Worm (Caenorhabditis elegans) whole organism, late embryonic: Measurements from ENCODE around the gene EGAP2.1.

ENCODE experiments used
- F13H6.1 ChIP-seq: sonication (generic microtip); optimal IDR thresholded peaks from 2 replicates; lab custom pipeline; 2016; ENCODE audit warnings: missing genetic modification characterization, missing compliant biosample characterization
- T23F11.4 ChIP-seq: fragments of 200-800 bp; sonication (Bioruptor generic); optimal IDR thresholded peaks from 2 replicates; lab custom pipeline; 2018; ENCODE audit warnings: mild to moderate bottlenecking, missing genetic modification characterization, missing compliant biosample characterization
- Y22D7AL.16 ChIP-seq: sonication (generic microtip); optimal IDR thresholded peaks from 2 replicates; lab custom pipeline; 2016; ENCODE audit warnings: missing genetic modification characterization, missing compliant biosample characterization
- ahr-1 ChIP-seq: sonication (generic microtip); optimal IDR thresholded peaks from 2 replicates; lab custom pipeline; 2016; ENCODE audit warnings: missing genetic modification characterization, missing compliant biosample characterization
- ceh-14 ChIP-seq: sonication (generic microtip); optimal IDR thresholded peaks from 2 replicates; lab custom pipeline; 2016; ENCODE audit warnings: missing genotype, missing genetic modification characterization, missing compliant biosample characterization
- ceh-18 ChIP-seq: sonication (generic microtip); optimal IDR thresholded peaks from 2 replicates; lab custom pipeline; 2016; ENCODE audit warnings: missing genetic modification characterization, missing compliant biosample characterization
- ceh-2 ChIP-seq: sonication (generic microtip); optimal IDR thresholded peaks from 2 replicates; lab custom pipeline; 2016; ENCODE audit warnings: missing genotype, missing genetic modification characterization, missing compliant biosample characterization
- ceh-31 ChIP-seq: sonication (generic microtip); optimal IDR thresholded peaks from 2 replicates; lab custom pipeline; 2016; ENCODE audit warnings: missing genetic modification characterization, missing compliant biosample characterization
- ceh-34 ChIP-seq: sonication (generic microtip); optimal IDR thresholded peaks from 2 replicates; lab custom pipeline; 2016; ENCODE audit warnings: mild to moderate bottlenecking, missing genetic modification characterization, missing compliant biosample characterization
- ceh-48 ChIP-seq: sonication (generic microtip); optimal IDR thresholded peaks from 2 replicates; lab custom pipeline; 2016; ENCODE audit warnings: missing genetic modification characterization, inconsistent platforms, missing compliant biosample characterization
- ceh-9 ChIP-seq: sonication (generic microtip); optimal IDR thresholded peaks from 2 replicates; lab custom pipeline; 2016; ENCODE audit warnings: mild to moderate bottlenecking, missing genetic modification characterization, inconsistent platforms, missing compliant biosample characterization
- che-1 ChIP-seq: sonication (generic microtip); optimal IDR thresholded peaks from 2 replicates; lab custom pipeline; 2016; ENCODE audit warnings: mild to moderate bottlenecking, missing genetic modification characterization, missing compliant biosample characterization
- dve-1 ChIP-seq: sonication (generic microtip); optimal IDR thresholded peaks from 2 replicates; lab custom pipeline; 2017; ENCODE audit warnings: antibody characterized with exemption, mild to moderate bottlenecking, missing genetic modification characterization, missing compliant biosample characterization
- elt-2 ChIP-seq: sonication (generic microtip); optimal IDR thresholded peaks from 2 replicates; lab custom pipeline; 2016; ENCODE audit warnings: missing genetic modification reagents, missing genetic modification characterization, missing compliant biosample characterization
- elt-4 ChIP-seq: sonication (generic microtip); optimal IDR thresholded peaks from 2 replicates; lab custom pipeline; 2016; ENCODE audit warnings: missing genetic modification characterization, missing compliant biosample characterization
- eyg-1 ChIP-seq: sonication (generic microtip); optimal IDR thresholded peaks from 2 replicates; lab custom pipeline; 2016; ENCODE audit warnings: missing genotype, missing genetic modification characterization, missing compliant biosample characterization
- fkh-10 ChIP-seq: fragments of 150-350 bp; optimal IDR thresholded peaks from 2 replicates; lab custom pipeline; 2014; ENCODE audit warnings: missing biosample characterization, missing genetic modification reagents, missing genetic modification characterization
- gmeb-2 ChIP-seq: sonication (generic microtip); optimal IDR thresholded peaks from 2 replicates; lab custom pipeline; 2016; ENCODE audit warnings: missing genetic modification characterization, inconsistent platforms, missing compliant biosample characterization
- nfya-1 ChIP-seq: sonication (generic microtip); optimal IDR thresholded peaks from 2 replicates; lab custom pipeline; 2017; ENCODE audit warnings: missing genetic modification characterization, mild to moderate bottlenecking, missing compliant biosample characterization, antibody characterized with exemption, moderate library complexity
- nhr-11 ChIP-seq: fragments of 150-350 bp; optimal IDR thresholded peaks from 2 replicates; lab custom pipeline; 2014; ENCODE audit warnings: missing biosample characterization, missing genetic modification characterization
- nhr-232 ChIP-seq: sonication (generic microtip); optimal IDR thresholded peaks from 2 replicates; lab custom pipeline; 2016; ENCODE audit warnings: missing genetic modification characterization, missing compliant biosample characterization
- odd-2 ChIP-seq: sonication (generic microtip); optimal IDR thresholded peaks from 2 replicates; lab custom pipeline; 2017; ENCODE audit warnings: antibody characterized with exemption, mild to moderate bottlenecking, missing genetic modification characterization, missing compliant biosample characterization
- pha-2 ChIP-seq: sonication (generic microtip); optimal IDR thresholded peaks from 2 replicates; lab custom pipeline; 2017; ENCODE audit warnings: mild to moderate bottlenecking, missing genetic modification characterization, missing compliant biosample characterization
- pha-4 ChIP-seq: fragments of 150-350 bp; optimal IDR thresholded peaks from 2 replicates; lab custom pipeline; 2018; ENCODE audit warnings: missing biosample characterization, missing genetic modification reagents, missing genetic modification characterization
- pros-1 ChIP-seq: fragments of 150-350 bp; optimal IDR thresholded peaks from 2 replicates; lab custom pipeline; 2014; ENCODE audit warnings: missing biosample characterization, missing genetic modification reagents, missing genetic modification characterization
- ref-2 ChIP-seq: sonication (generic microtip); optimal IDR thresholded peaks from 2 replicates; lab custom pipeline; 2016; ENCODE audit warnings: missing genetic modification characterization, missing compliant biosample characterization
- sdc-2 ChIP-seq: sonication (generic microtip); optimal IDR thresholded peaks from 2 replicates; lab custom pipeline; 2016; ENCODE audit warnings: missing genotype, missing genetic modification characterization, missing compliant biosample characterization
- sox-4 ChIP-seq: sonication (generic microtip); optimal IDR thresholded peaks from 2 replicates; lab custom pipeline; 2017; ENCODE audit warnings: mild to moderate bottlenecking, missing genetic modification characterization, inconsistent platforms, missing compliant biosample characterization
- syd-9 ChIP-seq: sonication (generic microtip); optimal IDR thresholded peaks from 2 replicates; lab custom pipeline; 2016; ENCODE audit warnings: mild to moderate bottlenecking, missing genetic modification characterization, moderate library complexity, missing compliant biosample characterization
- tbx-2 ChIP-seq: sonication (generic microtip); optimal IDR thresholded peaks from 2 replicates; lab custom pipeline; 2016; ENCODE audit warnings: missing genetic modification characterization, missing compliant biosample characterization
- unc-42 ChIP-seq: sonication (generic microtip); optimal IDR thresholded peaks from 2 replicates; lab custom pipeline; 2016; ENCODE audit warnings: missing genotype, missing genetic modification characterization, missing compliant biosample characterization
- unc-55 ChIP-seq: sonication (generic microtip); optimal IDR thresholded peaks from 2 replicates; lab custom pipeline; 2017; ENCODE audit warnings: missing biosample characterization, missing genetic modification reagents, missing genetic modification characterization
- unc-86 ChIP-seq: sonication (generic microtip); optimal IDR thresholded peaks from 2 replicates; lab custom pipeline; 2016; ENCODE audit warnings: missing genetic modification characterization, missing compliant biosample characterization
- zip-5 ChIP-seq: sonication (generic microtip); optimal IDR thresholded peaks from 2 replicates; lab custom pipeline; 2016; ENCODE audit warnings: missing genetic modification characterization, missing compliant biosample characterization
- ztf-16 ChIP-seq: sonication (generic microtip); optimal IDR thresholded peaks from 2 replicates; lab custom pipeline; 2017; ENCODE audit warnings: missing genetic modification characterization, missing compliant biosample characterization

The EGAP2.1 gene

ce11 chrII:5225284-5225683 is 5.9 kb upstream of the EGAP2.1 start, which contains the start of gene dsh-1:
Gene dsh-1 (minus strand): TSS chrII:5225384.
- TF ChIP-seq gmeb-2 (tag; lab: Kevin White, UChicago) = no peak
- no peak for TF ChIP-seq ceh-9 (tag; lab: Kevin White, UChicago)
- TF ChIP-seq ceh-48 (tag; lab: Kevin White, UChicago) = no peak
- no peak for TF ChIP-seq sdc-2
- no peak for TF ChIP-seq ceh-14 (tag; lab: Kevin White, UChicago)
- TF ChIP-seq unc-42 (tag; lab: Kevin White, UChicago) = no peak
- no peak for TF ChIP-seq ref-2
- no peak for TF ChIP-seq pros-1 (tag; lab: Kevin White, UChicago)
- TF ChIP-seq ceh-18 (tag; lab: Kevin White, UChicago) = no peak
- TF ChIP-seq pha-2 (tag; lab: Kevin White, UChicago) = no peak
- no peak for TF ChIP-seq T23F11.4
- no peak for TF ChIP-seq syd-9 (tag; lab: Kevin White, UChicago)
- TF ChIP-seq nhr-11 = no peak
- no peak for TF ChIP-seq ceh-34 (tag; lab: Kevin White, UChicago)
- TF ChIP-seq ahr-1 (tag; lab: Kevin White, UChicago) = no peak
- no peak for TF ChIP-seq unc-86 (tag; lab: Kevin White, UChicago)

DNA sequence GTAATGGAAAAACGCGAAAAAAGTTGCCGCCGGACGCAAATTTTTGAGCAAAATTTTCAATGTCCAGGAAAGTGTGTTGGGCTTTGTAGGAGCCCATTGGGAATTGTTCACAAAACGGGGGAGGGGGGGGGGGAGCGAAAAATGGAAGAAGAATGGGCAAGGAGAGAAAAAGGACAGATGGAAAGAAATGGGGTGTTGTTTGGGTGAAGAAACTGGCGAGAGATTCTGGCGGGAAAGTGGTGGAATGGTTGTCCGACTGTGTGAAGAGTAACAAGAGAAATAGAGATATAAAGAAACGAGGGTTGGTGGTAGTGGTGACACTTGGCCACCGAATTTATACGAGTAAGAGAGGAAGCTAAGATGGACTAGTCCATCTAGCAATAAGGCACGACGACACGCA is 4.9 kb upstream of the EGAP2.1 start:
- TF ChIP-seq ceh-31 (tag; lab: Kevin White, UChicago) (peak; percentile 46), T23F11.4 (peak; percentile 23), tbx-2 (tag; lab: Kevin White, UChicago) (peak; percentile 23), elt-4 (tag; lab: Kevin White, UChicago) (no peak), unc-55 (peak; percentile 5), nfya-1 (tag; lab: Kevin White, UChicago) (peak; percentile 9)

ce11 chrII:5227768-5228167 is 3.4 kb upstream of the EGAP2.1 start:
- no peak for TF ChIP-seq zip-5 (tag; lab: Kevin White, UChicago)
- TF ChIP-seq unc-42 (tag; lab: Kevin White, UChicago) = peak; percentile 54
- no peak for TF ChIP-seq sox-4 (tag; lab: Kevin White, UChicago)
- TF ChIP-seq F13H6.1 (tag; lab: Kevin White, UChicago) = peak; percentile 30
- peak; percentile 70 for TF ChIP-seq ref-2
- TF ChIP-seq nhr-232 (tag; lab: Kevin White, UChicago) = no peak
- peak; percentile 26 for TF ChIP-seq unc-55
- no peak for TF ChIP-seq eyg-1 (tag; lab: Kevin White, UChicago)
- peak; percentile 39 for TF ChIP-seq dve-1 (tag; lab: Kevin White, UChicago)
- TF ChIP-seq nfya-1 (tag; lab: Kevin White, UChicago) = peak; percentile 34
- no peak for TF ChIP-seq pha-4 (tag; lab: Kevin White, UChicago)
- peak; percentile 91 for TF ChIP-seq elt-2 (tag; lab: Kevin White, UChicago)
- TF ChIP-seq ceh-34 (tag; lab: Kevin White, UChicago) = peak; percentile 12
- TF ChIP-seq unc-86 (tag; lab: Kevin White, UChicago) = no peak
- TF ChIP-seq ceh-2 (tag; lab: Kevin White, UChicago) = peak; percentile 61
- no peak for TF ChIP-seq ceh-48 (tag; lab: Kevin White, UChicago)
- TF ChIP-seq tbx-2 (tag; lab: Kevin White, UChicago) = peak; percentile 62
- TF ChIP-seq ceh-18 (tag; lab: Kevin White, UChicago) = peak; percentile 53

DNA sequence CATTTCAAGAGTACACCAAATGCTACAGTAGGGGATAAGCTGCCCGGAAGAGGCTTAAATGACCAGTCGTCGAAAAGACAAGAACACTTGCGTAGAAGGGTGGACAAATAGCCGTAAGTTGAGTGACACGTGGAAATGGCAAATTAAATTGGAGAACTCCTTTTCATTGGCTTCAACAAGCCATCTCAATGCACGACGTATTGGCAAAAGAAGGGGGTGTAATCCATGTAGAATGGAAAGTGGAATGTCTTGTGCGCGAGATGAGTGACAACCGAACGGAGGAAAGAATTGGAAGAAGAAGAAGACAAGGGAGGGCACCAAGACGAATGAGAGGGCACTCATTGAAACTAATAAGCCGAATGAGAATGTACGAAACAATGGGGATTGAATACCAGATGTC is 2.5 kb upstream of the EGAP2.1 start:
- TF ChIP-seq unc-55 (peak; percentile 63), che-1 (no peak), ceh-31 (tag; lab: Kevin White, UChicago) (peak; percentile 38), ztf-16 (tag; lab: Kevin White, UChicago) (no peak), Y22D7AL.16 (tag; lab: Kevin White, UChicago) (no peak), unc-42 (tag; lab: Kevin White, UChicago) (peak; percentile 36), fkh-10 (GFP tag; lab: Kevin White, UChicago) (no peak)

DNA sequence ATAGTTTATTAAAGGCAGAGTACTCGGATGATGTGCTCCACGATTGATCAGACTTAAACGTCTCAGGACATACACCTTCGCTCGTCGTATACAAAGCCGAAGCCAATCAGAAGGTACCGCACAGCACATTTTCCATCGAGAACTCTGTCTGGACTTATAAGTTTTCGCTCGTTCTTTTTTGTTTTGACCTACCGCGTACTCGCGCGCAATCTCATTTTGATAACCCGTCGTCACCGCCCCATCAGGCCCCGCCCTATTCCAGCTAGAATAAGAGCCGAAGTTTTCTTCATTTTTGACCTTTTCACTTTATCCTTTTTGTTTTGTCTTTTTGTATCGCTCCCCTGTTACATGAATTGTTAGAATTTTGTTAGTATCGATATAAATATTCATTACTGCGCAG is 1.6 kb upstream of the EGAP2.1 start, which contains the start of gene EGAP2.2:
EGAP2.2 (plus strand) TSS at position 301 of the 400 bp plus-strand sequence.
- no peak for TF ChIP-seq odd-2 (tag; lab: Kevin White, UChicago)
